Worm (Caenorhabditis elegans): Measurements from ENCODE around the gene bgnt-1.2.

bgnt-1.2 gene

ce11 chrV:2099040-2099439 lies 19.4 kb downstream of the bgnt-1.2 start, which contains the start of gene F36F12.7:
TSS of gene F36F12.7 (plus strand) at chrV:2099340.
- TF ChIP-seq nhr-6 (tag; optimal IDR thresholded peaks at IDR 0.05), result no peak
- TF ChIP-seq Y75B8A.6 (GFP tag; IDR thresholded peaks at IDR 0.05), result no peak
- TF ChIP-seq pha-4 (GFP tag; IDR thresholded peaks at IDR 0.05), result no peak
- TF ChIP-seq pha-4 (tag; optimal IDR thresholded peaks at IDR 0.05), result no peak
- no peak for TF ChIP-seq nhr-11 (tag; optimal IDR thresholded peaks at IDR 0.05)
- TF ChIP-seq mdt-29 (GFP tag; IDR thresholded peaks at IDR 0.05), result no peak
- TF ChIP-seq dmd-9 (GFP tag; IDR thresholded peaks at IDR 0.05), result no peak

ce11 chrV:2097653-2098052 lies 20.8 kb downstream of the bgnt-1.2 start, which contains the start of gene clec-208:
TSS of gene clec-208 (plus strand) at chrV:2097953.
- TF ChIP-seq mes-2 (tag; optimal IDR thresholded peaks at IDR 0.05; ENCODE audit: poor library complexity, severe bottlenecking), result no peak
- TF ChIP-seq snpc-1.2 (GFP tag; IDR thresholded peaks at IDR 0.05), result no peak
- no peak for TF ChIP-seq F37D6.2 (tag; optimal IDR thresholded peaks at IDR 0.05)
- no peak for TF ChIP-seq T26A8.4 (GFP tag; IDR thresholded peaks at IDR 0.05)
- no peak for TF ChIP-seq Y48G9A.11 (GFP tag; IDR thresholded peaks at IDR 0.05)
- TF ChIP-seq nhr-76 (tag; optimal IDR thresholded peaks at IDR 0.05), result no peak
- no peak for TF ChIP-seq tag-97 (GFP tag; IDR thresholded peaks at IDR 0.05)
- no peak for TF ChIP-seq madf-9 (GFP tag; conservative IDR thresholded peaks at IDR 0.05)
- TF ChIP-seq ceh-28 (tag; optimal IDR thresholded peaks at IDR 0.05), result no peak
- no peak for TF ChIP-seq dpl-1 (GFP tag; optimal IDR thresholded peaks at IDR 0.05)
- TF ChIP-seq spr-3 (GFP tag; optimal IDR thresholded peaks at IDR 0.05), result no peak
- no peak for TF ChIP-seq rbr-2 (tag; optimal IDR thresholded peaks at IDR 0.05)
- TF ChIP-seq unc-130 (GFP tag; optimal IDR thresholded peaks at IDR 0.05), result no peak
- no peak for TF ChIP-seq daf-12 (tag; optimal IDR thresholded peaks at IDR 0.05)

ce11 chrV:2095772-2096171 lies 22.7 kb downstream of the bgnt-1.2 start, which contains the start of gene clec-207:
TSS of gene clec-207 (plus strand) at chrV:2096072.
- TF ChIP-seq egl-27 (tag; optimal IDR thresholded peaks at IDR 0.05), result no peak
- no peak for TF ChIP-seq gei-8 (GFP tag; optimal IDR thresholded peaks at IDR 0.05)
- TF ChIP-seq lin-39 (tag; optimal IDR thresholded peaks at IDR 0.05), result no peak
- no peak for TF ChIP-seq dpl-1 (GFP tag; optimal IDR thresholded peaks at IDR 0.05)
- TF ChIP-seq hlh-11 (tag; optimal IDR thresholded peaks at IDR 0.05), result no peak
- no peak for TF ChIP-seq mes-2 (tag; optimal IDR thresholded peaks at IDR 0.05; ENCODE audit: poor library complexity, severe bottlenecking)
- TF ChIP-seq snpc-4 (tag; optimal IDR thresholded peaks at IDR 0.05), result no peak
- TF ChIP-seq nhr-11 (tag; optimal IDR thresholded peaks at IDR 0.05), result no peak
- TF ChIP-seq dmd-6 (GFP tag; IDR thresholded peaks at IDR 0.05), result no peak
- no peak for TF ChIP-seq ces-1 (GFP tag; optimal IDR thresholded peaks at IDR 0.05)
- TF ChIP-seq mep-1 (tag; optimal IDR thresholded peaks at IDR 0.05), result no peak

- TF ChIP-seq ceh-32 (tag; optimal IDR thresholded peaks at IDR 0.05; ENCODE audit: poor library complexity), result no peak
Measured at ce11 chrV:2095204-2095603, 23.3 kb downstream of the bgnt-1.2 start, which contains the start of gene F36F12.2. TSS of gene F36F12.2 (minus strand) at chrV:2095304.

ce11 chrV:2090321-2090720 lies 28.2 kb downstream of the bgnt-1.2 start, which contains the start of gene ztf-28:
TSS of gene ztf-28 (plus strand) at chrV:2090669.
- peak; percentile 69 for TF ChIP-seq aha-1 (tag)
- TF ChIP-seq Y48G9A.11 (GFP tag; IDR thresholded peaks at IDR 0.05), result peak; percentile 48; the same call in 1 of the 2 replicates
- 0 out of 2 replicates have a peak, but pooled peaks have one; percentile 8 for TF ChIP-seq lin-38 (GFP tag; IDR thresholded peaks at IDR 0.05)

ce11 chrV:2085745-2086267 lies 32.7 kb downstream of the bgnt-1.2 start, which contains the start of gene F36F12.3:
TSS of gene F36F12.3 (plus strand) at chrV:2085795.
- TF ChIP-seq set-16 (GFP tag; IDR thresholded peaks at IDR 0.05) (peak; percentile 78), egl-43 (GFP tag; IDR thresholded peaks at IDR 0.05) (peak; percentile 65; the same call in 1 of the 2 replicates), F44E2.7 (GFP tag; IDR thresholded peaks at IDR 0.05) (0 out of 2 replicates have a peak, but pooled peaks have one; percentile 33)

Measured in whole organism, L4 larva.